Worm (Caenorhabditis elegans): ENCODE data around the gene clc-2.

clc-2 gene

ce11 chrX:7445734-7446133 is 14.5 kb downstream of the clc-2 start:
- TF ChIP-seq skn-1 (tag; optimal IDR thresholded peaks at IDR 0.05) = no peak
- TF ChIP-seq mdl-1 (tag; optimal IDR thresholded peaks at IDR 0.05) = no peak
- TF ChIP-seq sem-4 (tag; optimal IDR thresholded peaks at IDR 0.05) = no peak
- peak; percentile 41 for TF ChIP-seq sma-9 (GFP tag; optimal IDR thresholded peaks at IDR 0.05)
- TF ChIP-seq sma-9 (tag; optimal IDR thresholded peaks at IDR 0.05) = no peak
- TF ChIP-seq mbf-1 (tag; optimal IDR thresholded peaks at IDR 0.05) = no peak
- TF ChIP-seq aly-2 (tag; optimal IDR thresholded peaks at IDR 0.05) = no peak
- peak; percentile 34 for TF ChIP-seq fos-1 (tag; optimal IDR thresholded peaks at IDR 0.05)
- TF ChIP-seq nhr-12 (tag; optimal IDR thresholded peaks at IDR 0.05) = no peak
- no peak for TF ChIP-seq ztf-11 (tag; optimal IDR thresholded peaks at IDR 0.05)
- no peak for TF ChIP-seq nhr-77 (tag; optimal IDR thresholded peaks at IDR 0.05)
- TF ChIP-seq R02D3.7 (tag; optimal IDR thresholded peaks at IDR 0.05) = no peak
- peak; percentile 4 for TF ChIP-seq crh-2 (tag; optimal IDR thresholded peaks at IDR 0.05)
- TF ChIP-seq lin-13 (GFP tag; optimal IDR thresholded peaks at IDR 0.05) = no peak
- TF ChIP-seq zag-1 (tag; optimal IDR thresholded peaks at IDR 0.05) = no peak
- no peak for TF ChIP-seq blmp-1 (tag; optimal IDR thresholded peaks at IDR 0.05; ENCODE audit: insufficient read depth)
- TF ChIP-seq nhr-10 (tag; optimal IDR thresholded peaks at IDR 0.05) = no peak
- no peak for TF ChIP-seq nhr-21 (tag; optimal IDR thresholded peaks at IDR 0.05)
- TF ChIP-seq gmeb-1 (tag; optimal IDR thresholded peaks at IDR 0.05) = no peak
- TF ChIP-seq ceh-82 (tag; optimal IDR thresholded peaks at IDR 0.05) = no peak
- TF ChIP-seq ztf-1 (GFP tag; conservative IDR thresholded peaks at IDR 0.05) = no peak
- TF ChIP-seq nhr-11 (tag; optimal IDR thresholded peaks at IDR 0.05) = no peak
- TF ChIP-seq dmd-4 (tag; optimal IDR thresholded peaks at IDR 0.05) = no peak
- TF ChIP-seq nhr-23 (tag; optimal IDR thresholded peaks at IDR 0.05) = no peak
- no peak for TF ChIP-seq sma-3 (GFP tag; optimal IDR thresholded peaks at IDR 0.05)
- peak; percentile 32 for TF ChIP-seq nhr-129 (tag; optimal IDR thresholded peaks at IDR 0.05)
- no peak for TF ChIP-seq F13H6.1 (tag; optimal IDR thresholded peaks at IDR 0.05)
- TF ChIP-seq snpc-4 (tag; optimal IDR thresholded peaks at IDR 0.05) = no peak
- TF ChIP-seq nhr-25 (tag; optimal IDR thresholded peaks at IDR 0.05) = no peak
- no peak for TF ChIP-seq C34F6.9 (tag; optimal IDR thresholded peaks at IDR 0.05)
- TF ChIP-seq mab-5 (tag; optimal IDR thresholded peaks at IDR 0.05) = no peak
- no peak for TF ChIP-seq ceh-16 (tag; optimal IDR thresholded peaks at IDR 0.05)
- no peak for TF ChIP-seq ztf-4 (tag; optimal IDR thresholded peaks at IDR 0.05)
- TF ChIP-seq alr-1 (tag; optimal IDR thresholded peaks at IDR 0.05) = no peak

ce11 chrX:7446485-7446884 is 15.2 kb downstream of the clc-2 start:
- no peak for TF ChIP-seq nhr-12 (tag; optimal IDR thresholded peaks at IDR 0.05)
- TF ChIP-seq sma-9 (GFP tag; optimal IDR thresholded peaks at IDR 0.05) = peak; percentile 21
- no peak for TF ChIP-seq sma-9 (tag; optimal IDR thresholded peaks at IDR 0.05)
- TF ChIP-seq F13H6.1 (tag; optimal IDR thresholded peaks at IDR 0.05) = no peak
- TF ChIP-seq C34F6.9 (tag; optimal IDR thresholded peaks at IDR 0.05) = no peak
- TF ChIP-seq unc-55 (GFP tag; optimal IDR thresholded peaks at IDR 0.05) = no peak
- TF ChIP-seq aly-2 (tag; optimal IDR thresholded peaks at IDR 0.05) = no peak

ce11 chrX:7447340-7447739 is 16.1 kb downstream of the clc-2 start:
- TF ChIP-seq lin-39 (tag; optimal IDR thresholded peaks at IDR 0.05) = no peak

- TF ChIP-seq nhr-21 (tag; optimal IDR thresholded peaks at IDR 0.05) = no peak
- TF ChIP-seq aly-2 (tag; optimal IDR thresholded peaks at IDR 0.05) = no peak
These were observed 21.3 kb downstream of the clc-2 start for ce11 chrX:7452606-7453005.

- TF ChIP-seq nhr-12 (tag; optimal IDR thresholded peaks at IDR 0.05) = no peak
These were observed 24.7 kb downstream of the clc-2 start for ce11 chrX:7455960-7456359.

ce11 chrX:7457154-7457674 is 25.9 kb downstream of the clc-2 start:
- no peak for TF ChIP-seq elt-3 (tag; optimal IDR thresholded peaks at IDR 0.05)
- TF ChIP-seq C34F6.9 (tag; optimal IDR thresholded peaks at IDR 0.05) = peak; percentile 5
- peak in 1 of 2 experiments; percentile 34 for TF ChIP-seq lsy-2 (tag; optimal IDR thresholded peaks at IDR 0.05)
